Worm (Caenorhabditis elegans): ENCODE data around the gene Y12A6A.1.

- TF ChIP-seq ceh-13 (GFP tag; optimal IDR thresholded peaks at IDR 0.05) (no peak), ama-1 (optimal IDR thresholded peaks at IDR 0.05) (no peak), ets-7 (tag; optimal IDR thresholded peaks at IDR 0.05) (no peak), tbx-11 (GFP tag; IDR thresholded peaks at IDR 0.05) (no peak), hmbx-1 (tag; optimal IDR thresholded peaks at IDR 0.05) (no peak)
Observed at ce11 chrX:13615181-13615580, 6.3 kb downstream of the Y12A6A.1 start.
